Worm (Caenorhabditis elegans) whole organism, L3 larva: ENCODE results near the gene F49C5.7.

Source experiments
- aly-2 ChIP-seq: fragments of 150-350 bp; optimal IDR thresholded peaks from 2 replicates; lab custom pipeline; 2014; ENCODE audit warnings: missing biosample characterization, missing genetic modification characterization
- ceh-28 ChIP-seq: fragments of 150-350 bp; optimal IDR thresholded peaks from 2 replicates; lab custom pipeline; 2014; ENCODE audit warnings: missing biosample characterization, missing genetic modification reagents, missing genetic modification characterization
- egl-5 ChIP-seq: fragments of 150-350 bp; optimal IDR thresholded peaks from 2 replicates; lab custom pipeline; 2017; ENCODE audit warnings: missing biosample characterization, missing genetic modification reagents, missing genetic modification characterization, inconsistent platforms
- lsy-12 ChIP-seq: sonication (generic microtip); optimal IDR thresholded peaks from 2 replicates; lab custom pipeline; 2016; ENCODE audit warnings: mild to moderate bottlenecking, missing genetic modification characterization, missing compliant biosample characterization
- nhr-237 ChIP-seq: fragments of 150-350 bp; optimal IDR thresholded peaks from 2 replicates; lab custom pipeline; 2014; ENCODE audit warnings: missing biosample characterization, missing genetic modification characterization
- nhr-28 ChIP-seq: fragments of 150-350 bp; optimal IDR thresholded peaks from 2 replicates; lab custom pipeline; 2014; ENCODE audit warnings: missing biosample characterization, missing genetic modification characterization
- pha-4 ChIP-seq: fragments of 150-350 bp; optimal IDR thresholded peaks from 2 replicates; lab custom pipeline; 2014; ENCODE audit warnings: missing biosample characterization, missing genetic modification reagents, missing genetic modification characterization
- pqm-1 ChIP-seq: fragments of 150-350 bp; optimal IDR thresholded peaks from 2 replicates; lab custom pipeline; 2017; ENCODE audit warnings: missing biosample characterization, missing genetic modification characterization, inconsistent platforms
- skn-1 ChIP-seq: fragments of 150-350 bp; optimal IDR thresholded peaks from 2 replicates; lab custom pipeline; 2014; ENCODE audit warnings: missing biosample characterization, missing genetic modification characterization
- snpc-4 ChIP-seq: fragments of 150-350 bp; optimal IDR thresholded peaks from 2 replicates; lab custom pipeline; 2014; ENCODE audit warnings: missing biosample characterization, missing genetic modification characterization
- zag-1 ChIP-seq: fragments of 150-350 bp; optimal IDR thresholded peaks from 2 replicates; lab custom pipeline; 2014; ENCODE audit warnings: missing biosample characterization, missing genetic modification characterization

DNA sequence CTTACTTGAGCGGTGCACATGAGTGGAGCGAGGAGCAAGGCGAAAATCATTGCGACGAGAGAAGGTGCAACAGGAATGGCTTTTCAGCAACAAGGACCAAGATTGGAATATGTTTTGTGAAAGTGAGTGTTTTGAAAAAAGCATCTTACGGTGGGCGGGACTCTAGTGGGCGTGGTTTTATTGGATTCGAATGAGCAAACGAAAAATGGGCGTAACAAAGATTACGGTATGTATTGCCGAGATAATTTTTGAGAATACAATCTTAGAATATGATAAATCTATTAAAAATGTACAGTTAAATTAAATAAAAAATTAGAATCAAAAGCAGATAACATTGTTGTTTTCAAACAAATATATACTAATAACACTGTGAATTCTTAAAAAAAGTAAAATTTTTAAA, 5.7 kb upstream of the F49C5.7 start, which contains the start of gene F49C5.12:
- TF ChIP-seq skn-1 (no peak), nhr-237 (tag; lab: Kevin White, UChicago) (no peak), lsy-12 (tag; lab: Kevin White, UChicago) (no peak), zag-1 (tag; lab: Kevin White, UChicago) (no peak), pqm-1 (tag; lab: Kevin White, UChicago) (no peak), snpc-4 (tag; lab: Kevin White, UChicago) (no peak), egl-5 (tag; lab: Kevin White, UChicago) (no peak), aly-2 (tag; lab: Kevin White, UChicago) (no peak), pha-4 (tag; lab: Kevin White, UChicago) (no peak), ceh-28 (no peak), nhr-28 (no peak)
